Worm (Caenorhabditis elegans): ENCODE results near the gene sap-140.

ce11 chrIII:7536559-7536958 is 37.0 kb downstream of the sap-140 start, which contains the start of gene lin-39:
- TF ChIP-seq pha-4 (tag; optimal IDR thresholded peaks at IDR 0.05): no peak
- no peak for TF ChIP-seq ztf-11 (tag; optimal IDR thresholded peaks at IDR 0.05)
- TF ChIP-seq nhr-76 (tag; optimal IDR thresholded peaks at IDR 0.05): no peak
- no peak for TF ChIP-seq nhr-28 (tag; optimal IDR thresholded peaks at IDR 0.05)
- peak; percentile 44 for TF ChIP-seq unc-62 (GFP tag; optimal IDR thresholded peaks at IDR 0.05)
- no peak for TF ChIP-seq elt-1 (tag; optimal IDR thresholded peaks at IDR 0.05; ENCODE audit: borderline replicate concordance, insufficient read depth)
- no peak for TF ChIP-seq lsy-2 (tag; optimal IDR thresholded peaks at IDR 0.05)
- no peak for TF ChIP-seq mep-1 (tag; optimal IDR thresholded peaks at IDR 0.05)
- no peak for TF ChIP-seq ces-1 (GFP tag; optimal IDR thresholded peaks at IDR 0.05)
- TF ChIP-seq bed-3 (GFP tag; optimal IDR thresholded peaks at IDR 0.05): no peak
- no peak for TF ChIP-seq mab-5 (tag; optimal IDR thresholded peaks at IDR 0.05)
- TF ChIP-seq unc-39 (tag; optimal IDR thresholded peaks at IDR 0.05): no peak
- no peak for TF ChIP-seq lin-13 (tag; optimal IDR thresholded peaks at IDR 0.05)

Data from whole organism, mixed stage, embryonic.